Worm (Caenorhabditis elegans) whole organism, mixed stage, embryonic: ENCODE results near the gene Y4C6B.2.

Experiments
- M03D4.4 ChIP-seq: sonication (generic microtip); optimal IDR thresholded peaks from 2 replicates; lab custom pipeline; 2017; ENCODE audit warnings: mild to moderate bottlenecking, missing genetic modification characterization, missing compliant biosample characterization
- blmp-1 ChIP-seq: fragments of 150-350 bp; optimal IDR thresholded peaks from 2 replicates; lab custom pipeline; 2014; ENCODE audit warnings: missing biosample characterization, missing genetic modification characterization
- ces-1 ChIP-seq: fragments of 150-350 bp; optimal IDR thresholded peaks from 2 replicates; lab custom pipeline; 2014; ENCODE audit warnings: missing biosample characterization, missing genetic modification reagents, missing genetic modification characterization
- elt-3 ChIP-seq: fragments of 150-350 bp; optimal IDR thresholded peaks from 2 replicates; lab custom pipeline; 2014; ENCODE audit warnings: missing biosample characterization, missing genetic modification characterization
- hlh-1 ChIP-seq: fragments of 150-350 bp; optimal IDR thresholded peaks from 2 replicates; lab custom pipeline; 2014; ENCODE audit warnings: missing biosample characterization, missing genetic modification reagents, missing genetic modification characterization
- nhr-12 ChIP-seq: fragments of 150-350 bp; optimal IDR thresholded peaks from 2 replicates; lab custom pipeline; 2014; ENCODE audit warnings: missing biosample characterization, missing genetic modification characterization
- nhr-28 ChIP-seq: fragments of 150-350 bp; optimal IDR thresholded peaks from 2 replicates; lab custom pipeline; 2014; ENCODE audit warnings: missing biosample characterization, missing genetic modification characterization
- nhr-76 ChIP-seq: sonication (generic microtip); optimal IDR thresholded peaks from 2 replicates; lab custom pipeline; 2017; ENCODE audit warnings: missing biosample characterization, missing genetic modification characterization
- pha-4 ChIP-seq: fragments of 150-350 bp; optimal IDR thresholded peaks from 2 replicates; lab custom pipeline; 2018; ENCODE audit warnings: missing biosample characterization, missing genetic modification reagents, missing genetic modification characterization
- snpc-4 ChIP-seq: fragments of 150-350 bp; optimal IDR thresholded peaks from 2 replicates; lab custom pipeline; 2014; ENCODE audit warnings: missing biosample characterization, missing genetic modification characterization
- unc-39 ChIP-seq: fragments of 150-350 bp; optimal IDR thresholded peaks from 2 replicates; lab custom pipeline; 2014; ENCODE audit warnings: missing biosample characterization, missing genetic modification characterization
- unc-62 ChIP-seq: fragments of 150-350 bp; optimal IDR thresholded peaks from 2 replicates; lab custom pipeline; 2014; ENCODE audit warnings: missing biosample characterization, missing genetic modification reagents, missing genetic modification characterization
- ztf-11 ChIP-seq: fragments of 150-350 bp; optimal IDR thresholded peaks from 2 replicates; lab custom pipeline; 2014; ENCODE audit warnings: missing biosample characterization, missing genetic modification characterization

- TF ChIP-seq unc-62 (GFP tag; lab: Kevin White, UChicago) (no peak), hlh-1 (tag; lab: Kevin White, UChicago) (no peak), elt-3 (tag; lab: Kevin White, UChicago) (no peak), nhr-28 (tag; lab: Kevin White, UChicago) (no peak), snpc-4 (tag; lab: Kevin White, UChicago) (no peak), ces-1 (GFP tag; lab: Kevin White, UChicago) (no peak), ztf-11 (tag; lab: Kevin White, UChicago) (no peak), unc-39 (tag; lab: Kevin White, UChicago) (no peak), blmp-1 (tag; lab: Kevin White, UChicago) (no peak), M03D4.4 (tag; lab: Kevin White, UChicago) (no peak), pha-4 (tag; lab: Kevin White, UChicago) (no peak), nhr-76 (tag; lab: Kevin White, UChicago) (no peak), nhr-12 (no peak)
Observed at ce11 chrIV:5374321-5374720, 34.9 kb downstream of the Y4C6B.2 start.
